Worm (Caenorhabditis elegans) whole organism, early embryonic: ENCODE data around the gene C16C8.12.
"Not testable (repeated sequence)": the region's sequence is repeated elsewhere in the genome, so short reads cannot be mapped to it uniquely, and the experiment has no call there.

Experiments
- B0310.2 ChIP-seq: sonication (generic microtip); optimal IDR thresholded peaks from 2 replicates; lab custom pipeline; 2016; ENCODE audit warnings: mild to moderate bottlenecking, missing genetic modification characterization, missing compliant biosample characterization
- F13C5.2 ChIP-seq: sonication (generic microtip); optimal IDR thresholded peaks from 2 replicates; lab custom pipeline; 2017; ENCODE audit warnings: mild to moderate bottlenecking, missing genetic modification characterization, inconsistent platforms, missing compliant biosample characterization
- aly-1 ChIP-seq: sonication (generic microtip); optimal IDR thresholded peaks from 2 replicates; lab custom pipeline; 2016; ENCODE audit warnings: missing genetic modification characterization, missing compliant biosample characterization
- ama-1 ChIP-seq: fragments of 150-350 bp; optimal IDR thresholded peaks from 2 replicates; lab custom pipeline; 2014
- ceh-13 ChIP-seq: fragments of 200-800 bp; sonication (Bioruptor generic); optimal IDR thresholded peaks from 2 replicates; lab custom pipeline; 2018; ENCODE audit warnings: mild to moderate bottlenecking, missing genetic modification characterization, missing compliant biosample characterization
- ceh-36 ChIP-seq: sonication (generic microtip); optimal IDR thresholded peaks from 2 replicates; lab custom pipeline; 2016; ENCODE audit warnings: missing genetic modification characterization, inconsistent platforms, missing compliant biosample characterization
- ets-7 ChIP-seq: sonication (generic microtip); optimal IDR thresholded peaks from 2 replicates; lab custom pipeline; 2016; ENCODE audit warnings: missing genotype, missing genetic modification characterization, missing compliant biosample characterization
- flt-1 ChIP-seq: fragments of 200-800 bp; sonication (Bioruptor generic); IDR thresholded peaks from 2 replicates; pipeline ENCODE4 v1.3.6; 2022; ENCODE audit warnings: missing genetic modification characterization, missing compliant biosample characterization
- hmbx-1 ChIP-seq: sonication (generic microtip); optimal IDR thresholded peaks from 2 replicates; lab custom pipeline; 2016; ENCODE audit warnings: mild to moderate bottlenecking, missing genetic modification characterization, missing compliant biosample characterization
- hmg-4 ChIP-seq: fragments of 200-800 bp; sonication (Bioruptor generic); optimal IDR thresholded peaks from 2 replicates; lab custom pipeline; 2018; ENCODE audit warnings: mild to moderate bottlenecking, missing genetic modification characterization, missing compliant biosample characterization
- hnd-1 ChIP-seq: sonication (generic microtip); optimal IDR thresholded peaks from 2 replicates; lab custom pipeline; 2016; ENCODE audit warnings: missing genetic modification characterization, missing compliant biosample characterization
- pes-1 ChIP-seq: fragments of 200-800 bp; sonication (Bioruptor generic); IDR thresholded peaks from 2 replicates; pipeline ENCODE4 v1.3.6; 2022; ENCODE audit warnings: missing genetic modification reagents, missing genetic modification characterization, missing compliant biosample characterization
- scrt-1 ChIP-seq: fragments of 200-800 bp; sonication (Bioruptor generic); IDR thresholded peaks from 2 replicates; pipeline ENCODE4 v1.3.6; 2022; ENCODE audit warnings: missing genetic modification characterization, missing compliant biosample characterization
- sea-1 ChIP-seq: fragments of 200-800 bp; sonication (Bioruptor generic); conservative IDR thresholded peaks from 2 replicates; pipeline ENCODE4 v1.3.6; 2022; ENCODE audit warnings: missing genetic modification characterization, missing compliant biosample characterization
- tbx-11 ChIP-seq: fragments of 200-800 bp; sonication (Bioruptor generic); IDR thresholded peaks from 2 replicates; pipeline ENCODE4 v1.3.6; 2022; ENCODE audit warnings: missing genetic modification characterization, missing compliant biosample characterization
- tbx-37 ChIP-seq: fragments of 200-800 bp; sonication (Bioruptor generic); conservative IDR thresholded peaks from 2 replicates; pipeline ENCODE4 v1.3.6; 2022; ENCODE audit warnings: missing genetic modification reagents, missing genetic modification characterization, missing compliant biosample characterization
- tra-4 ChIP-seq: sonication (generic microtip); optimal IDR thresholded peaks from 2 replicates; lab custom pipeline; 2017; ENCODE audit warnings: missing genetic modification characterization, missing compliant biosample characterization

C16C8.12 gene

DNA sequence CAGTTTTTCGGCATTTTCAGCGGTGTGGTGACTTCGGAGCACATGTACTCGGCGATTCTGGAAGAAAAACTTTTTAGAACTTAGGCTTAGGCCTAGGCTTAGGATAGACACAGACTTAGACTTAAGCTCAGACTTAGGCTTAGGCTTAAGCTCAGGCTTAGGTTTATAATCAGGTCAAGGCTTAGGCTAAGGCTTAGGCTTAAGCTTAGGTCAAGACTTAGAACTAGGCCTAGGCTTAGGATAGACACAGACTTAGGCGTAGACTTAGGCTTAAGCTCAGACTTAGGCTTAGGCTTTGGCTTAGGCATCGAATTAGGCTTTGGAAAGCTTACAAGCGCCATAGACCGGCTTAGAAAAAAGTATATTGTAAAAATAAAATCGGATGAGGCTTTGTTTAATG is 24.0 kb downstream of the C16C8.12 start:
- TF ChIP-seq pes-1 (no peak), ceh-36 (peak; percentile 71), tra-4 (no peak), B0310.2 (tag; lab: Kevin White, UChicago) (no peak), flt-1 (GFP tag; lab: Robert Waterston, UW) (no peak)

DNA sequence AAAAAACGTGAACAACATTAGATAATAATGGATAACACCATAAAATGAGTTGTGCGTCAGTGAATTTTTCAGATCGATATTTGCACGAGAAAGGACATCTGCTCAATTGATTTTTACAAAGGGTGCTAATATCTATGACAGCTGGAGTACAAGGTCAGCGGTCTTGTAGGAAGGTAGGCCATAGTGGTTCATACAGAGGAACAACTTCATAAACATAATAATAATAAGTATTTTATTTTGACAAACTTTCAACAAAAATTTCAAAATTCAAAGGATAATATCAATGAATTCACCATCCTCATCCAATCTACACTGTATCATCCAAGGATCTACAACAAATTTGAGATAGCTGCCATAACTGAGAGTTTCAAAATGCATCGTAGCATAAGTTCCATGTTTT is 24.6 kb downstream of the C16C8.12 start, which contains the start of gene fbxb-104:
TSS of gene fbxb-104 (minus strand) at position 101 of the 400 bp plus-strand sequence.
- TF ChIP-seq ceh-36 (no peak), F13C5.2 (tag; lab: Kevin White, UChicago) (no peak), tra-4 (no peak), tbx-37 (no peak), pes-1 (no peak), hmg-4 (GFP tag; lab: Kevin White, UChicago) (no peak), ets-7 (tag; lab: Kevin White, UChicago) (no peak), sea-1 (GFP tag; lab: Robert Waterston, UW) (no peak), scrt-1 (GFP tag; lab: Robert Waterston, UW) (no peak), flt-1 (GFP tag; lab: Robert Waterston, UW) (no peak), hnd-1 (tag; lab: Kevin White, UChicago) (no peak), aly-1 (tag; lab: Kevin White, UChicago) (no peak), ceh-13 (GFP tag; lab: Kevin White, UChicago) (no peak), ama-1 (lab: Kevin White, UChicago) (no peak), B0310.2 (tag; lab: Kevin White, UChicago) (no peak), tbx-11 (no peak), hmbx-1 (no peak)

- TF ChIP-seq ets-7 (tag; lab: Kevin White, UChicago) (no peak), tra-4 (no peak), tbx-37 (no peak), ceh-36 (no peak), hmbx-1 (no peak), ama-1 (lab: Kevin White, UChicago) (no peak), tbx-11 (no peak), pes-1 (no peak), scrt-1 (GFP tag; lab: Robert Waterston, UW) (no peak), B0310.2 (tag; lab: Kevin White, UChicago) (no peak), F13C5.2 (tag; lab: Kevin White, UChicago) (no peak), hnd-1 (tag; lab: Kevin White, UChicago) (no peak), ceh-13 (GFP tag; lab: Kevin White, UChicago) (no peak), aly-1 (tag; lab: Kevin White, UChicago) (no peak), flt-1 (GFP tag; lab: Robert Waterston, UW) (no peak)
Measured at ce11 chrII:3481584-3481983, 29.1 kb downstream of the C16C8.12 start, which contains the start of gene Y49F6B.8. Gene Y49F6B.8, minus strand, starts transcription at chrII:3481684.

DNA sequence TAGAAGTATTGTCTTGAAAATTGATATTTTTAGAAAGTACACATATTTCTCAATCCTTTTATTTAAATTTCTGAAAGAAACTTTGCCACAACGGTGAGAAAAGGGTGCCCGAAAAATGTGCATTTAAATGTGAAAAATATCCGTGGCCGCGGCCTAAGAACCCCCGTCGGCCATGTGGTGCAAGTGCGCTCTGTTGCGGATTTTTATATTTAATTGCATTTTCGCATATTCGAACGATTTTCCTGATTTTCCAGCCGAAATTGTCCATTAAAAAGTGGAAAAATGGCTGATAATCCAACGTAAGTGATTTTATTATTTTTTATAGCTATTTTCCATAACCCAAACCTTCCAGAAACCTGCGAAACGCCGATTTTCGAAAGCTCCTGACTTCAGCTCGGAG is 29.7 kb downstream of the C16C8.12 start, which contains the start of gene smu-2:
TSS of gene smu-2 (plus strand) at position 178 of the 400 bp plus-strand sequence.
- TF ChIP-seq tbx-37 (peak; percentile 68), flt-1 (GFP tag; lab: Robert Waterston, UW) (0 out of 2 replicates have a peak, but pooled peaks have one; percentile 17), ama-1 (lab: Kevin White, UChicago) (no peak), sea-1 (GFP tag; lab: Robert Waterston, UW) (0 out of 2 replicates have a peak, but pooled peaks have one; percentile 6), ceh-13 (GFP tag; lab: Kevin White, UChicago) (no peak), hmg-4 (GFP tag; lab: Kevin White, UChicago) (no peak), ets-7 (tag; lab: Kevin White, UChicago) (no peak), aly-1 (tag; lab: Kevin White, UChicago) (no peak), tbx-11 (no peak), pes-1 (peak; percentile 61; the same call in 1 of the 2 replicates), ceh-36 (no peak), B0310.2 (tag; lab: Kevin White, UChicago) (no peak), hnd-1 (tag; lab: Kevin White, UChicago) (no peak), hmbx-1 (no peak), F13C5.2 (tag; lab: Kevin White, UChicago) (no peak)

- not testable (repeated sequence) for TF ChIP-seq sea-1 (GFP tag; lab: Robert Waterston, UW); F13C5.2 (tag; lab: Kevin White, UChicago); B0310.2 (tag; lab: Kevin White, UChicago)
Measured at ce11 chrII:3490797-3491196, 38.3 kb downstream of the C16C8.12 start, which contains the start of gene fbxb-112. Gene fbxb-112, plus strand, starts transcription at chrII:3491097.

DNA sequence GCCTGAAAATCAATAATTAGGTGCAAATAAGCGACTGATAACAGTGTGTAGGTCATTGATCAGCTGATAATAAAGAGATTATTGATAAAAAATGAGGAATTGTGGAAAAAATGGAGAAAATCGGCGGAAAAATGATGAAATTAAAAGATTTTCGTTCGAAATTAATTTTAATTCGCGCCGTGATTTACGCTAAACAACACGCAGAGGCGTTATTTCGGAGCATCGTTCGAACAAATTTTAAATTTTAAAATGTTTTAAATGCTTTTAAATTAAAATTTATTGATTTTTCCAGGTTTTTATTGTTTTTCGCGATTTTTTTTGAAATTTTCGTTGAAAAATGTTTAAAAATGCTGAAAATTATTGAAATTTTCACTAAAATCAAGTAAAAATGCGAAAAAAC is 46.9 kb downstream of the C16C8.12 start, which contains the start of gene Y49F6B.9:
TSS of gene Y49F6B.9 (minus strand) at position 2 of the 400 bp plus-strand sequence.
- no peak for TF ChIP-seq pes-1

- TF ChIP-seq ceh-13 (GFP tag; lab: Kevin White, UChicago) (no peak), ama-1 (lab: Kevin White, UChicago) (no peak), scrt-1 (GFP tag; lab: Robert Waterston, UW) (no peak), aly-1 (tag; lab: Kevin White, UChicago) (no peak), tbx-37 (no peak), ceh-36 (no peak), hnd-1 (tag; lab: Kevin White, UChicago) (no peak), pes-1 (no peak), tbx-11 (no peak), hmbx-1 (no peak), hmg-4 (GFP tag; lab: Kevin White, UChicago) (no peak), sea-1 (GFP tag; lab: Robert Waterston, UW) (no peak)
Measured at ce11 chrII:3500373-3500772, 47.9 kb downstream of the C16C8.12 start.

DNA sequence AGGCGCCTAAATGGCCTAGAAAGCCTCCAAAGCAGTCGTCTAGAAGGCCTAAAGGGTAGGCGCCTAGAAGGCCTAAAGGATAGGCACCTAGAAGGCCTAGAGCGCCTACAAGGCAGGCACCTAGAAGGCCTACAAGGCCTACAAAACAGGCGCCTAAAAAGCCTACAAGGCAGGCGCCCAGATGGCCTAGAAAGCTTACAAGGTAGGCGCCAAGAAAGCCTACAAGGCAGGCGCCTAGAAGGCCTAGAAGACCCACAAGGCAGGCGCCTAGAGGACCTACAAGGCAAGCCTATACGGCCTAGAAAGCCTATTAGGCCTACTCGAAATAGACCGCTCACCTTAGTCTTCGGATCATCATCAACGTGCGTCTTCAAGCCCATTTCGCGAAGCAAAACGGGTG is 49.5 kb downstream of the C16C8.12 start:
- TF ChIP-seq ets-7 (tag; lab: Kevin White, UChicago) (no peak), pes-1 (peak; percentile 40; the same call in 1 of the 2 replicates)
